Worm (Caenorhabditis elegans) whole organism, L1 larva: ENCODE results near the gene ubq-2.

Experiments
- ceh-82 ChIP-seq, 3 experiments: fragments of 150-350 bp in 1 of 3; sonication (generic microtip) in 2 of 3; optimal IDR thresholded peaks; 2 replicates each; lab custom pipeline; 2014 to 2017; ENCODE audit warnings: missing biosample characterization in 3 of 3, missing genetic modification characterization in 3 of 3
- ceh-88 ChIP-seq: fragments of 200-800 bp; sonication (Bioruptor generic); IDR thresholded peaks from 2 replicates; pipeline ENCODE4 v1.3.6; 2022; ENCODE audit warnings: missing genetic modification characterization, missing compliant biosample characterization
- dpl-1 ChIP-seq, 3 experiments: fragments of 150-350 bp in 2 of 3; sonication (generic microtip) in 1 of 3; optimal IDR thresholded peaks; 2 replicates each; lab custom pipeline; 2014 to 2017; ENCODE audit warnings: missing biosample characterization in 3 of 3, missing genetic modification characterization in 3 of 3, missing genetic modification reagents in 3 of 3
- efl-1 ChIP-seq, 4 experiments: fragments of 150-350 bp; optimal IDR thresholded peaks in 3 of 4; peaks in 1 of 4; 1 replicate in 1 of 4; 2 replicates in 3 of 4; lab custom pipeline; 2014; ENCODE audit warnings: missing biosample characterization in 2 of 4, missing genetic modification characterization in 2 of 4, missing genetic modification reagents in 2 of 4
- mdl-1 ChIP-seq, 2 experiments: fragments of 150-350 bp; optimal IDR thresholded peaks; 2 replicates each; lab custom pipeline; 2014 to 2017; ENCODE audit warnings: missing biosample characterization in 2 of 2, missing genetic modification characterization in 2 of 2, inconsistent platforms in 1 of 2
- tbx-2 ChIP-seq: sonication (generic microtip); optimal IDR thresholded peaks from 2 replicates; lab custom pipeline; 2016; ENCODE audit warnings: missing genetic modification characterization, missing compliant biosample characterization
- unc-62 ChIP-seq: fragments of 150-350 bp; optimal IDR thresholded peaks from 2 replicates; lab custom pipeline; 2014; ENCODE audit warnings: missing biosample characterization, missing genetic modification reagents, missing genetic modification characterization

ce11 chrIII:12944064-12944463 is 34.3 kb downstream of the ubq-2 start:
- TF ChIP-seq tbx-2 (tag; lab: Kevin White, UChicago), result no peak
- TF ChIP-seq ceh-88 (GFP tag; lab: Robert Waterston, UW), result no peak
- no peak for TF ChIP-seq mdl-1 (tag; optimal IDR thresholded peaks at IDR 0.05; lab: Kevin White, UChicago)
- no peak for TF ChIP-seq ceh-82 (tag; optimal IDR thresholded peaks at IDR 0.05; lab: Kevin White, UChicago)
- TF ChIP-seq unc-62 (GFP tag; lab: Kevin White, UChicago), result no peak
- no peak for TF ChIP-seq efl-1 (optimal IDR thresholded peaks at IDR 0.05; lab: Kevin White, UChicago)
- no peak for TF ChIP-seq efl-1 (GFP tag; optimal IDR thresholded peaks at IDR 0.05 in 1 of 2; lab: Kevin White, UChicago)
- no peak for TF ChIP-seq dpl-1 (GFP tag; optimal IDR thresholded peaks at IDR 0.05; lab: Kevin White, UChicago)
